Worm (Caenorhabditis elegans) whole organism, L1 larva: Measurements from ENCODE around the gene pigs-1.

Experiments
- ama-1 ChIP-seq: fragments of 150-350 bp; optimal IDR thresholded peaks from 2 replicates; lab custom pipeline; 2014
- lsy-2 ChIP-seq, 2 experiments: fragments of 150-350 bp; optimal IDR thresholded peaks; 2 replicates each; lab custom pipeline; 2014; ENCODE audit warnings: missing biosample characterization in 2 of 2, missing genetic modification characterization in 2 of 2
- unc-62 ChIP-seq: fragments of 150-350 bp; optimal IDR thresholded peaks from 2 replicates; lab custom pipeline; 2014; ENCODE audit warnings: missing biosample characterization, missing genetic modification reagents, missing genetic modification characterization

ce11 chrIV:10176252-10176730 lies 27.5 kb upstream of the pigs-1 start, which contains the start of gene rack-1:
- TF ChIP-seq unc-62 (GFP tag; lab: Kevin White, UChicago) (no peak), ama-1 (no peak), lsy-2 (tag; optimal IDR thresholded peaks at IDR 0.05; lab: Kevin White, UChicago) (peak; percentile 67 to 84)
